Worm (Caenorhabditis elegans): ENCODE data around the gene T24C4.5.

T24C4.5 gene

DNA sequence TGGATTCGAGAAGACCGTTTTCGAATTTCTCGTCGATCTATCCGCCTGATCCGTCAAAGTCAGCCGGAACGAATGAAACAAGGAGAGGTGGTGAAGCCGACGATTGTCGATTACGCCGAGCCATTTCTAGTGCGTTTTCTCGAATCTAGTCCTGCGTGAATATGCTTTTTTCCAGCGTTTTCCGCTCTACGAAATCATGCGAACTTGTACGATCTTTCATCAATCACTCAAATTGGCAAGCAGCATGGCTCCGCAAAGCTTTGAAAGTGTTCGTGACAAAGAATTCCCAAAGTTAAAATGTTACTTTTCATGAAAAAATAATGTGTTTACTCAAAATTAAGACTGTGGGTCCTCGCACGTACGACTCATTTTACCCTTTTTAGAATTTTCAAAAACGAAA lies 17.4 kb upstream of the T24C4.5 start:
- TF ChIP-seq unc-62 (GFP tag; optimal IDR thresholded peaks at IDR 0.05 in 1 of 2) (peak in 1 of 2 experiments; percentile 98), unc-62 (tag; optimal IDR thresholded peaks at IDR 0.05) (no peak), arid-1 (GFP tag; conservative IDR thresholded peaks at IDR 0.05) (no peak)

DNA sequence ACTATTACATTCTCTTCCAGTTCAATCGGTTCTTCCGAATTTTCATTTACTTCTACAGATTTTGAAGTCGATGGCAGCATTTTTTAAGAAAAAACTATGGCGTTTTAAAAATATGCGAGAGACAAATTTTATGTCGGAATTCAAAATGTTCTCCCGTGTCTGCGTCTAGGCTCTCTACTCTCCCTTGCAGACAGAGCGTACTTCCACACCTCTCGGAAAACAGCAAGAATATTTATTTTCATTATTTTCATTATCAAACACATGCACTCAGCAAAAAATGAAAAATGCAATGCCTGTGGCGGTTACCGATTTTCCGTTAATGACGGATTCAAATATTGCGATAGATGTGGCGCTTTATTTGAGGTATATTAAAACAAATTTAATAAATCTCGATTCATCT lies 16.0 kb upstream of the T24C4.5 start, which contains the start of the genes ztf-18 and F23H11.2:
Gene ztf-18 (minus strand): TSS at position 188 of the 400 bp plus-strand sequence.
Gene F23H11.2 (plus strand): TSS at position 223 of the 400 bp plus-strand sequence.
- TF ChIP-seq daf-16 (GFP tag; optimal IDR thresholded peaks at IDR 0.05) (no peak), daf-16 (tag; optimal IDR thresholded peaks at IDR 0.05) (peak; percentile 13), zfp-3 (GFP tag; conservative IDR thresholded peaks at IDR 0.05) (no peak)

DNA sequence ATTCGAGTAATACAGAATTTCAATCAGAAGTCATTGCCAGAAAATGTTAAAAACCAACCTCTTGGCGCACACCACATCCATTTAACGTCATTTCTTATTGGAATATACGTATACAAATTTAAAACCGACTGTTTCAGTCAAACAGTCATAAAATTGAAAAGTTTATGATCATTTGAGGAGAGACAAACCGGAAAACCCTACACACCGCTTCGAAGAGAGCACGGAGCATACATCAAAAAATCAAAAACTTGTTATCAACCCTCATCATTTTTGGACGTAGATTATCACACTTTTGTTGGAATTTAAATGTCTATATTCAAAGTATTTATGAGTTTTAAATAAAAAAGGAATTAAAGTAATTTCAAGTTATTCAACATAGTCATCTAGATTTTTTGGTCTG lies 11.5 kb upstream of the T24C4.5 start, which contains the start of gene T24C4.10:
Gene T24C4.10 (minus strand): TSS at position 230 of the 400 bp plus-strand sequence.
- TF ChIP-seq nhr-77 (tag; optimal IDR thresholded peaks at IDR 0.05) (peak; percentile 36), R02D3.7 (tag; optimal IDR thresholded peaks at IDR 0.05) (no peak), nhr-28 (tag; optimal IDR thresholded peaks at IDR 0.05) (peak; percentile 45), lim-7 (GFP tag; IDR thresholded peaks at IDR 0.05) (no peak), hlh-11 (tag; optimal IDR thresholded peaks at IDR 0.05) (peak; percentile 35), php-3 (GFP tag; IDR thresholded peaks at IDR 0.05) (peak; percentile 61; the same call in 1 of the 2 replicates), dmd-6 (GFP tag; IDR thresholded peaks at IDR 0.05) (peak; percentile 45; the same call in 1 of the 2 replicates), sdz-12 (GFP tag; optimal IDR thresholded peaks at IDR 0.05) (no peak), jun-1 (tag; optimal IDR thresholded peaks at IDR 0.05) (no peak), mxl-2 (GFP tag; conservative IDR thresholded peaks at IDR 0.05) (no peak), dpl-1 (GFP tag; optimal IDR thresholded peaks at IDR 0.05) (no peak), daf-16 (GFP tag; optimal IDR thresholded peaks at IDR 0.05) (no peak), daf-16 (tag; optimal IDR thresholded peaks at IDR 0.05) (peak; percentile 45), pqm-1 (tag; optimal IDR thresholded peaks at IDR 0.05) (peak; percentile 87), dve-1 (tag; optimal IDR thresholded peaks at IDR 0.05; ENCODE audit: insufficient read depth) (peak; percentile 36)

DNA sequence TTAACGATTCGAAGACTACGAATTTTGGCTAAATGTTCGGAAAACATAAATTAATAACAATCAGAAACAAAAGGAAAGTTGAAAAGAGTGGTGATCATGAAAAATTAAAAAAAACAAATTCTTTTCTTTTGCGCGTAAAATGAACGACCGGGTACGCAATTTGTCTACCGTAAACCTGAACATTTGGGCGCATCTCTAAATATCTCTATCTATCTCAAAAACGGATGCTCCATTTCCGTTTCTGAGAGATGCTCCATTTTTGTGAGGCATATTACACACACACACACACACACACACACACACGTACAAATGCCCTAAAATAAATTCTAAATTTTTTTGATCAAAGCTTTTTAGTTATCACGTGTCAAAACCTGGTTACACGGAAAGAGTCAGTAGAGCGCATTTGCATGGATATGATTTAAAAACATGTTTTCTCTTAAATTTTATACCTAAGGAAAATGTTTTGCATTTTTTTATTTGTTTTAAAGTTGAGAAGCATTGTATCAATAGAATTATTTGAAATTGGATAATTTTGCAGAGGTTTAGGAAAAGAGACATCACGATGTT lies 9.5 kb upstream of the T24C4.5 start:
- TF ChIP-seq madf-5 (GFP tag; IDR thresholded peaks at IDR 0.05): no peak
- peak; percentile 44 for TF ChIP-seq lin-38 (GFP tag; IDR thresholded peaks at IDR 0.05)
- TF ChIP-seq cey-2 (tag; optimal IDR thresholded peaks at IDR 0.05; ENCODE audit: borderline replicate concordance, insufficient read depth): no peak
- no peak for TF ChIP-seq aly-2 (tag; optimal IDR thresholded peaks at IDR 0.05)
- TF ChIP-seq T20F7.1 (GFP tag; optimal IDR thresholded peaks at IDR 0.05): peak; percentile 23
- TF ChIP-seq pha-4 (GFP tag; IDR thresholded peaks at IDR 0.05): no peak
- no peak for TF ChIP-seq pha-4 (tag; optimal IDR thresholded peaks at IDR 0.05)
- TF ChIP-seq madf-9 (GFP tag; conservative IDR thresholded peaks at IDR 0.05): no peak
- TF ChIP-seq hlh-30 (tag; optimal IDR thresholded peaks at IDR 0.05; ENCODE audit: insufficient read depth): peak; percentile 50
- TF ChIP-seq D1046.2 (GFP tag; IDR thresholded peaks at IDR 0.05): no peak
- TF ChIP-seq lsy-2 (tag; optimal IDR thresholded peaks at IDR 0.05): peak in 1 of 2 experiments; percentile 52
- TF ChIP-seq daf-16 (GFP tag; optimal IDR thresholded peaks at IDR 0.05): no peak
- peak; percentile 26 for TF ChIP-seq daf-16 (tag; optimal IDR thresholded peaks at IDR 0.05)
- no peak for TF ChIP-seq hif-1 (tag; optimal IDR thresholded peaks at IDR 0.05)
- TF ChIP-seq lin-1 (GFP tag; IDR thresholded peaks at IDR 0.05): no peak

DNA sequence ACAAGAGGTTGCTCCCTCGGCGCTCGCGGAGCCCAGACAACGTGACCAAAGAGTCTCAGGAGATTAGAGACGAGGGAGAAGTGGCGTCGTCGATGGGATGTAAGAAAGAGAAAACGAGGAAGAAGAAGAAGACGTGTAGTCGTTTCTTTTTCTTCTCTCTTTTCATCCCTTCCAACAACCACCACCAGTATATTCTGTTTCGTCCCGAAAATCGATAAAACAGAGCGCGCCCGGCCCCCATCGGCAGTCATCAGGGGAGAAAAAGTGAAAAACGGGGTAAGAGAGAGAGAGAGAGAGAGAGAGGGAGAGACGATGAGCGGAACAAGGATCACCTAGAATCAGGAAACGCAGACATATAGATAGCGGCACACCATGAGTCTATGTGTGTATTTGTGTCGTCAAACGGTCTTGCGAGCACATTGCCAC lies 8.4 kb upstream of the T24C4.5 start:
- TF ChIP-seq zfp-3 (GFP tag; conservative IDR thresholded peaks at IDR 0.05) (no peak), F37D6.2 (tag; optimal IDR thresholded peaks at IDR 0.05) (peak; percentile 70), saeg-2 (GFP tag; IDR thresholded peaks at IDR 0.05) (no peak), snpc-1.2 (GFP tag; IDR thresholded peaks at IDR 0.05) (peak; percentile 48; the same call in 1 of the 2 replicates), nhr-102 (tag; optimal IDR thresholded peaks at IDR 0.05) (no peak), jun-1 (tag; optimal IDR thresholded peaks at IDR 0.05) (no peak), F10B5.3 (tag; optimal IDR thresholded peaks at IDR 0.05) (no peak), fkh-10 (GFP tag; optimal IDR thresholded peaks at IDR 0.05) (peak; percentile 92), nhr-11 (tag; optimal IDR thresholded peaks at IDR 0.05) (peak; percentile 60), attf-4 (tag; optimal IDR thresholded peaks at IDR 0.05) (no peak), madf-9 (GFP tag; conservative IDR thresholded peaks at IDR 0.05) (peak; percentile 51; the same call in 1 of the 2 replicates), spr-1 (tag; optimal IDR thresholded peaks at IDR 0.05) (peak; percentile 41), R02D3.7 (tag; optimal IDR thresholded peaks at IDR 0.05) (no peak), unc-130 (GFP tag; optimal IDR thresholded peaks at IDR 0.05) (no peak), ztf-7 (tag; optimal IDR thresholded peaks at IDR 0.05) (peak; percentile 7), daf-8 (GFP tag; IDR thresholded peaks at IDR 0.05) (no peak)
